Fruit fly (Drosophila melanogaster) whole organism, embryonic: ENCODE results near the gene Tti1.

Experiments
- B-H2 ChIP-seq: fragments of 200-800 bp; sonication (Bioruptor generic); optimal IDR thresholded peaks from 2 replicates; lab custom pipeline; 2018; ENCODE audit warnings: missing biosample characterization, mild to moderate bottlenecking, missing genetic modification characterization
- CG10147 ChIP-seq: fragments of 200-800 bp; sonication (Bioruptor generic); optimal IDR thresholded peaks from 2 replicates; lab custom pipeline; 2019; ENCODE audit warnings: missing biosample characterization, mild to moderate bottlenecking, missing genetic modification characterization, moderate library complexity
- CG11247 ChIP-seq: fragments of 200-800 bp; sonication (Bioruptor generic); IDR thresholded peaks from 2 replicates; pipeline ENCODE4 v1.3.6; 2022; ENCODE audit warnings: missing biosample characterization, missing genetic modification characterization
- CG11723 ChIP-seq: fragments of 200-800 bp; sonication (Bioruptor generic); optimal IDR thresholded peaks from 2 replicates; lab custom pipeline; 2017; ENCODE audit warnings: missing biosample characterization, mild to moderate bottlenecking, missing genetic modification characterization
- CG12104 ChIP-seq: fragments of 200-800 bp; sonication (Bioruptor generic); optimal IDR thresholded peaks from 3 replicates; lab custom pipeline; 2016; ENCODE audit warnings: missing biosample characterization, missing genetic modification characterization
- CG13296 ChIP-seq: fragments of 200-800 bp; sonication (Bioruptor generic); optimal IDR thresholded peaks from 3 replicates; lab custom pipeline; 2018; ENCODE audit warnings: missing biosample characterization, mild to moderate bottlenecking, missing genetic modification characterization
- CG13894 ChIP-seq: fragments of 200-800 bp; sonication (Bioruptor generic); optimal IDR thresholded peaks from 3 replicates; lab custom pipeline; 2018; ENCODE audit warnings: missing biosample characterization, mild to moderate bottlenecking, missing genetic modification characterization, moderate library complexity
- CG14667 ChIP-seq: fragments of 200-800 bp; sonication (Bioruptor generic); IDR thresholded peaks from 2 replicates; pipeline ENCODE4 v1.3.6; 2022; ENCODE audit warnings: missing biosample characterization, missing genetic modification characterization
- CG17359 ChIP-seq: fragments of 200-800 bp; sonication (Bioruptor generic); optimal IDR thresholded peaks from 3 replicates; lab custom pipeline; 2018; ENCODE audit warnings: missing biosample characterization, mild to moderate bottlenecking, missing genetic modification characterization, moderate library complexity
- CG17612 ChIP-seq: fragments of 200-800 bp; sonication (Bioruptor generic); IDR thresholded peaks from 2 replicates; pipeline ENCODE4 v1.3.6; 2022; ENCODE audit warnings: missing biosample characterization, missing genetic modification characterization
- CG1832 ChIP-seq: fragments of 200-800 bp; sonication (Bioruptor generic); optimal IDR thresholded peaks from 2 replicates; lab custom pipeline; 2017; ENCODE audit warnings: missing biosample characterization, mild to moderate bottlenecking, missing genetic modification characterization, inconsistent platforms
- CG18599 ChIP-seq: fragments of 200-800 bp; sonication (Bioruptor generic); optimal IDR thresholded peaks from 3 replicates; lab custom pipeline; 2017; ENCODE audit warnings: missing biosample characterization, missing genetic modification characterization, mild to moderate bottlenecking, moderate library complexity, missing genetic modification reagents
- CG18764 ChIP-seq: fragments of 200-800 bp; sonication (Bioruptor generic); optimal IDR thresholded peaks from 3 replicates; lab custom pipeline; 2016; ENCODE audit warnings: missing biosample characterization, missing genetic modification characterization
- CG31365 ChIP-seq: fragments of 200-800 bp; sonication (Bioruptor generic); optimal IDR thresholded peaks from 2 replicates; lab custom pipeline; 2018; ENCODE audit warnings: missing biosample characterization, mild to moderate bottlenecking, missing genetic modification characterization
- CG33213 ChIP-seq: fragments of 200-800 bp; sonication (Bioruptor generic); optimal IDR thresholded peaks from 3 replicates; lab custom pipeline; 2016; ENCODE audit warnings: missing biosample characterization, missing genetic modification characterization
- CG34376 ChIP-seq: fragments of 200-800 bp; sonication (Bioruptor generic); optimal IDR thresholded peaks from 2 replicates; lab custom pipeline; 2018; ENCODE audit warnings: missing biosample characterization, mild to moderate bottlenecking, missing genetic modification characterization
- CG6175 ChIP-seq: fragments of 200-800 bp; sonication (Bioruptor generic); IDR thresholded peaks from 3 replicates; pipeline ENCODE4 v1.3.6; 2022; ENCODE audit warnings: missing biosample characterization, missing genetic modification characterization
- CG6689 ChIP-seq: fragments of 200-800 bp; sonication (Bioruptor generic); IDR thresholded peaks from 2 replicates; pipeline ENCODE4 v1.3.6; 2022; ENCODE audit warnings: missing biosample characterization, missing genetic modification characterization
- CG7963 ChIP-seq: fragments of 200-800 bp; sonication (Bioruptor generic); IDR thresholded peaks from 3 replicates; pipeline ENCODE4 v1.3.6; 2022; ENCODE audit warnings: missing biosample characterization, missing genetic modification characterization; ENCODE audit not compliant: partially characterized antibody
- CG8281 ChIP-seq: fragments of 200-800 bp; sonication (Bioruptor generic); optimal IDR thresholded peaks from 2 replicates; lab custom pipeline; 2018; ENCODE audit warnings: missing biosample characterization, mild to moderate bottlenecking, missing genetic modification characterization, moderate library complexity
- CG9797 ChIP-seq: fragments of 200-800 bp; sonication (Bioruptor generic); optimal IDR thresholded peaks from 3 replicates; lab custom pipeline; 2018; ENCODE audit warnings: missing biosample characterization, mild to moderate bottlenecking, missing genetic modification characterization
- CG9876 ChIP-seq: fragments of 200-800 bp; sonication (Bioruptor generic); optimal IDR thresholded peaks from 2 replicates; lab custom pipeline; 2016; ENCODE audit warnings: missing biosample characterization, missing genetic modification characterization
- Deaf1 ChIP-seq: fragments of 200-800 bp; optimal IDR thresholded peaks from 3 replicates; lab custom pipeline; 2019; ENCODE audit warnings: missing biosample characterization, mild to moderate bottlenecking, missing genetic modification characterization, moderate library complexity
- Hand ChIP-seq: fragments of 200-800 bp; sonication (Bioruptor generic); optimal IDR thresholded peaks from 2 replicates; lab custom pipeline; 2017; ENCODE audit warnings: mild to moderate bottlenecking, missing biosample characterization, missing genetic modification reagents, missing genetic modification characterization
- HmgZ ChIP-seq: fragments of 200-800 bp; sonication (Bioruptor generic); optimal IDR thresholded peaks from 2 replicates; lab custom pipeline; 2018; ENCODE audit warnings: missing biosample characterization, mild to moderate bottlenecking, missing genetic modification characterization
- Hmr ChIP-seq: fragments of 200-800 bp; sonication (Bioruptor generic); optimal IDR thresholded peaks from 3 replicates; lab custom pipeline; 2017; ENCODE audit warnings: mild to moderate bottlenecking, missing biosample characterization, missing genetic modification reagents, missing genetic modification characterization
- Med ChIP-seq: fragments of 200-800 bp; sonication (Bioruptor generic); peaks from one replicate; lab custom pipeline; 2016; ENCODE audit warnings: missing biosample characterization, missing genetic modification characterization, mild to moderate bottlenecking, inconsistent platforms, moderate library complexity
- Mrtf ChIP-seq: fragments of 200-800 bp; sonication (Bioruptor generic); IDR thresholded peaks from 3 replicates; pipeline ENCODE4 v1.3.6; 2022; ENCODE audit warnings: missing biosample characterization, missing genetic modification characterization
- NK7.1 ChIP-seq: fragments of 200-800 bp; sonication (Bioruptor generic); optimal IDR thresholded peaks from 3 replicates; lab custom pipeline; 2016; ENCODE audit warnings: missing biosample characterization, missing genetic modification characterization
- Nf-YB ChIP-seq: fragments of 200-800 bp; sonication (Bioruptor generic); optimal IDR thresholded peaks from 3 replicates; lab custom pipeline; 2019; ENCODE audit warnings: missing biosample characterization, mild to moderate bottlenecking, missing genetic modification characterization, moderate library complexity
- Nf-YC ChIP-seq: fragments of 200-800 bp; optimal IDR thresholded peaks from 3 replicates; lab custom pipeline; 2019; ENCODE audit warnings: missing biosample characterization, mild to moderate bottlenecking, missing genetic modification characterization, moderate library complexity
- Sry-δ ChIP-seq: fragments of 200-800 bp; sonication (Bioruptor generic); optimal IDR thresholded peaks from 2 replicates; lab custom pipeline; 2016; ENCODE audit warnings: missing biosample characterization, missing genetic modification characterization
- btn ChIP-seq: fragments of 200-800 bp; sonication (Bioruptor generic); optimal IDR thresholded peaks from 2 replicates; lab custom pipeline; 2016; ENCODE audit warnings: missing biosample characterization, missing genetic modification characterization
- croc ChIP-seq: fragments of 200-800 bp; sonication (Bioruptor generic); conservative IDR thresholded peaks from 3 replicates; pipeline ENCODE4 v1.3.6; 2022; ENCODE audit warnings: missing biosample characterization, missing genetic modification characterization
- crol ChIP-seq: fragments of 200-800 bp; sonication (Bioruptor generic); IDR thresholded peaks from 2 replicates; pipeline ENCODE4 v1.3.6; 2022; ENCODE audit warnings: missing biosample characterization, missing genetic modification characterization
- gce ChIP-seq: fragments of 200-800 bp; sonication (Bioruptor generic); IDR thresholded peaks from 3 replicates; pipeline ENCODE4 v1.3.6; 2022; ENCODE audit warnings: missing biosample characterization, missing genetic modification characterization
- gem ChIP-seq: fragments of 200-800 bp; sonication (Bioruptor generic); optimal IDR thresholded peaks from 2 replicates; lab custom pipeline; 2019; ENCODE audit warnings: missing biosample characterization, mild to moderate bottlenecking, missing genetic modification characterization, moderate library complexity
- kni ChIP-seq: fragments of 200-800 bp; sonication (Bioruptor generic); optimal IDR thresholded peaks from 3 replicates; lab custom pipeline; 2017; ENCODE audit warnings: mild to moderate bottlenecking, missing biosample characterization, missing genetic modification reagents, missing genetic modification characterization
- lab ChIP-seq: fragments of 200-800 bp; sonication (Bioruptor generic); optimal IDR thresholded peaks from 3 replicates; lab custom pipeline; 2017; ENCODE audit warnings: missing biosample characterization, missing genetic modification characterization, mild to moderate bottlenecking, moderate library complexity, missing genetic modification reagents
- mirr ChIP-seq: fragments of 200-800 bp; sonication (Bioruptor generic); optimal IDR thresholded peaks from 3 replicates; lab custom pipeline; 2018; ENCODE audit warnings: missing biosample characterization, mild to moderate bottlenecking, missing genetic modification characterization
- nerfin-2 ChIP-seq: fragments of 200-800 bp; sonication (Bioruptor generic); IDR thresholded peaks from 2 replicates; pipeline ENCODE4 v1.3.6; 2022; ENCODE audit warnings: missing biosample characterization, missing genetic modification characterization; ENCODE audit not compliant: partially characterized antibody
- psq ChIP-seq: fragments of 200-800 bp; sonication (Bioruptor generic); optimal IDR thresholded peaks from 2 replicates; lab custom pipeline; 2017; ENCODE audit warnings: missing biosample characterization, missing genetic modification characterization
- ro ChIP-seq: fragments of 200-800 bp; sonication (Bioruptor generic); IDR thresholded peaks from 2 replicates; pipeline ENCODE4 v1.3.6; 2022; ENCODE audit warnings: missing biosample characterization, missing genetic modification characterization
- sob ChIP-seq: fragments of 200-800 bp; sonication (Bioruptor generic); IDR thresholded peaks from 2 replicates; pipeline ENCODE4 v1.3.6; 2022; ENCODE audit warnings: missing biosample characterization, missing genetic modification characterization
- sqz ChIP-seq: fragments of 200-800 bp; sonication (Bioruptor generic); optimal IDR thresholded peaks from 3 replicates; lab custom pipeline; 2018; ENCODE audit warnings: missing biosample characterization, mild to moderate bottlenecking, missing genetic modification characterization
- stc ChIP-seq: fragments of 200-800 bp; sonication (Bioruptor generic); IDR thresholded peaks from 2 replicates; pipeline ENCODE4 v1.3.6; 2022; ENCODE audit warnings: missing biosample characterization, missing genetic modification characterization
- stwl ChIP-seq: fragments of 200-800 bp; sonication (Bioruptor generic); optimal IDR thresholded peaks from 3 replicates; lab custom pipeline; 2018; ENCODE audit warnings: missing biosample characterization, mild to moderate bottlenecking, missing genetic modification characterization, moderate library complexity
- sug ChIP-seq: fragments of 200-800 bp; optimal IDR thresholded peaks from 2 replicates; lab custom pipeline; 2019; ENCODE audit warnings: missing biosample characterization, mild to moderate bottlenecking, missing genetic modification characterization, moderate library complexity
- tin ChIP-seq: fragments of 200-800 bp; sonication (Bioruptor generic); optimal IDR thresholded peaks from 3 replicates; lab custom pipeline; 2016; ENCODE audit warnings: missing biosample characterization, missing genetic modification characterization
- tx ChIP-seq: fragments of 200-800 bp; sonication (Bioruptor generic); optimal IDR thresholded peaks from 2 replicates; lab custom pipeline; 2016; ENCODE audit warnings: missing biosample characterization, missing genetic modification characterization
- wek ChIP-seq: fragments of 200-800 bp; sonication (Bioruptor generic); optimal IDR thresholded peaks from 3 replicates; lab custom pipeline; 2018; ENCODE audit warnings: missing biosample characterization, mild to moderate bottlenecking, missing genetic modification characterization, moderate library complexity
- zen ChIP-seq: fragments of 200-800 bp; sonication (Bioruptor generic); optimal IDR thresholded peaks from 3 replicates; lab custom pipeline; 2018; ENCODE audit warnings: missing biosample characterization, mild to moderate bottlenecking, missing genetic modification characterization, moderate library complexity

The Tti1 gene

dm6 chr3R:9774147-9774546 lies 19.7 kb upstream of the Tti1 start, which contains the start of gene Whamy (continued):
- TF ChIP-seq btn, result no peak
- no peak for TF ChIP-seq Nf-YC
- no peak for TF ChIP-seq CG11723
- peak; percentile 21 for TF ChIP-seq HmgZ (tag; lab: Kevin White, UChicago)
- TF ChIP-seq Hand, result no peak
- TF ChIP-seq stc (GFP tag; lab: Robert Waterston, UW), result no peak
- TF ChIP-seq CG13296 (GFP tag; lab: Kevin White, UChicago), result peak; percentile 5
- TF ChIP-seq B-H2 (GFP tag; lab: Kevin White, UChicago), result no peak
- TF ChIP-seq wek (GFP tag; lab: Kevin White, UChicago), result no peak
- TF ChIP-seq mirr (GFP tag; lab: Kevin White, UChicago), result peak; percentile 77
- no peak for TF ChIP-seq CG10147
- no peak for TF ChIP-seq CG6689 (GFP tag; lab: Robert Waterston, UW)
- TF ChIP-seq Mrtf (GFP tag; lab: Robert Waterston, UW), result no peak
- TF ChIP-seq CG12104 (GFP tag; lab: Kevin White, UChicago), result no peak
- TF ChIP-seq Hmr (GFP tag; lab: Kevin White, UChicago), result peak; percentile 20
- no peak for TF ChIP-seq gem
- peak; percentile 75 for TF ChIP-seq sug
- no peak for TF ChIP-seq CG14667 (GFP tag; lab: Robert Waterston, UW)
- TF ChIP-seq CG17612, result no peak
- TF ChIP-seq CG18764 (GFP tag; lab: Kevin White, UChicago), result no peak
- no peak for TF ChIP-seq CG6175
- no peak for TF ChIP-seq nerfin-2 (GFP tag; lab: Robert Waterston, UW)
- no peak for TF ChIP-seq CG9876 (GFP tag; lab: Kevin White, UChicago)
- TF ChIP-seq stwl (tag; lab: Kevin White, UChicago), result no peak
- TF ChIP-seq sob (GFP tag; lab: Robert Waterston, UW), result no peak
- no peak for TF ChIP-seq CG9797 (GFP tag; lab: Kevin White, UChicago)
- TF ChIP-seq psq (GFP tag; lab: Kevin White, UChicago), result no peak
- peak; percentile 76 for TF ChIP-seq CG34376 (GFP tag; lab: Kevin White, UChicago)
- TF ChIP-seq ro, result no peak
- no peak for TF ChIP-seq CG11247
- peak; percentile 70 for TF ChIP-seq Med
- peak; percentile 36 for TF ChIP-seq CG18599 (GFP tag; lab: Kevin White, UChicago)
- TF ChIP-seq Deaf1 (tag; lab: Kevin White, UChicago), result peak; percentile 82
- TF ChIP-seq NK7.1 (GFP tag; lab: Kevin White, UChicago), result no peak
- no peak for TF ChIP-seq crol (GFP tag; lab: Robert Waterston, UW)
- no peak for TF ChIP-seq croc (GFP tag; lab: Robert Waterston, UW)
- TF ChIP-seq gce (GFP tag; lab: Robert Waterston, UW), result no peak
- no peak for TF ChIP-seq CG33213 (GFP tag; lab: Kevin White, UChicago)
- TF ChIP-seq Nf-YB (GFP tag; lab: Kevin White, UChicago), result no peak
- no peak for TF ChIP-seq CG17359 (tag; lab: Kevin White, UChicago)
- no peak for TF ChIP-seq CG31365 (tag; lab: Kevin White, UChicago)
- TF ChIP-seq zen (tag; lab: Kevin White, UChicago), result no peak
- no peak for TF ChIP-seq CG8281 (tag; lab: Kevin White, UChicago)
- no peak for TF ChIP-seq tx (GFP tag; lab: Kevin White, UChicago)
- no peak for TF ChIP-seq CG1832
- TF ChIP-seq sqz (GFP tag; lab: Kevin White, UChicago), result no peak
- no peak for TF ChIP-seq CG13894 (tag; lab: Kevin White, UChicago)
- no peak for TF ChIP-seq tin (GFP tag; lab: Kevin White, UChicago)
- TF ChIP-seq kni, result no peak
- TF ChIP-seq CG7963 (GFP tag; lab: Robert Waterston, UW), result no peak
- TF ChIP-seq Sry-δ (GFP tag; lab: Kevin White, UChicago), result no peak
- TF ChIP-seq lab (GFP tag; lab: Kevin White, UChicago), result peak; percentile 66
